Fruit fly (Drosophila melanogaster): ENCODE results near the gene CG16888.

- TF ChIP-seq psq (optimal IDR thresholded peaks at IDR 0.05) (no peak), pan (optimal IDR thresholded peaks at IDR 0.05) (no peak), CG8478 (optimal IDR thresholded peaks at IDR 0.05) (no peak)
Measured at dm6 chr2L:13820176-13820575, 7.1 kb upstream of the CG16888 start.

Data from whole organism.